Worm (Caenorhabditis elegans) whole organism, late embryonic: Measurements from ENCODE around the gene R07B7.6.

Experiments used
- F13H6.1 ChIP-seq: sonication (generic microtip); optimal IDR thresholded peaks from 2 replicates; lab custom pipeline; 2016; ENCODE audit warnings: missing genetic modification characterization, missing compliant biosample characterization
- K02D7.2 ChIP-seq: sonication (generic microtip); optimal IDR thresholded peaks from 2 replicates; lab custom pipeline; 2017; ENCODE audit warnings: mild to moderate bottlenecking, missing genetic modification characterization, missing compliant biosample characterization
- Y22D7AL.16 ChIP-seq: sonication (generic microtip); optimal IDR thresholded peaks from 2 replicates; lab custom pipeline; 2016; ENCODE audit warnings: missing genetic modification characterization, missing compliant biosample characterization
- ahr-1 ChIP-seq: sonication (generic microtip); optimal IDR thresholded peaks from 2 replicates; lab custom pipeline; 2016; ENCODE audit warnings: missing genetic modification characterization, missing compliant biosample characterization
- ama-1 ChIP-seq: fragments of 150-350 bp; optimal IDR thresholded peaks from 2 replicates; lab custom pipeline; 2014
- ceh-18 ChIP-seq: sonication (generic microtip); optimal IDR thresholded peaks from 2 replicates; lab custom pipeline; 2016; ENCODE audit warnings: missing genetic modification characterization, missing compliant biosample characterization
- ceh-19 ChIP-seq: fragments of 200-800 bp; sonication (Bioruptor generic); optimal IDR thresholded peaks from 2 replicates; lab custom pipeline; 2018; ENCODE audit warnings: mild to moderate bottlenecking, missing genetic modification characterization, missing compliant biosample characterization
- ceh-24 ChIP-seq: sonication (generic microtip); optimal IDR thresholded peaks from 2 replicates; lab custom pipeline; 2016; ENCODE audit warnings: mild to moderate bottlenecking, missing genetic modification characterization, missing compliant biosample characterization
- ceh-30 ChIP-seq: fragments of 150-350 bp; optimal IDR thresholded peaks from 2 replicates; lab custom pipeline; 2014; ENCODE audit warnings: missing biosample characterization, missing genetic modification characterization
- ceh-31 ChIP-seq: sonication (generic microtip); optimal IDR thresholded peaks from 2 replicates; lab custom pipeline; 2016; ENCODE audit warnings: missing genetic modification characterization, missing compliant biosample characterization
- ceh-45 ChIP-seq: fragments of 200-800 bp; sonication (Bioruptor generic); IDR thresholded peaks from 2 replicates; pipeline ENCODE4 v1.3.6; 2022; ENCODE audit warnings: missing genetic modification reagents, missing genetic modification characterization, missing compliant biosample characterization
- ceh-48 ChIP-seq: sonication (generic microtip); optimal IDR thresholded peaks from 2 replicates; lab custom pipeline; 2016; ENCODE audit warnings: missing genetic modification characterization, inconsistent platforms, missing compliant biosample characterization
- ceh-9 ChIP-seq: sonication (generic microtip); optimal IDR thresholded peaks from 2 replicates; lab custom pipeline; 2016; ENCODE audit warnings: mild to moderate bottlenecking, missing genetic modification characterization, inconsistent platforms, missing compliant biosample characterization
- dve-1 ChIP-seq: sonication (generic microtip); optimal IDR thresholded peaks from 2 replicates; lab custom pipeline; 2017; ENCODE audit warnings: antibody characterized with exemption, mild to moderate bottlenecking, missing genetic modification characterization, missing compliant biosample characterization
- ets-4 ChIP-seq: sonication (generic microtip); optimal IDR thresholded peaks from 2 replicates; lab custom pipeline; 2016; ENCODE audit warnings: missing genetic modification characterization, missing compliant biosample characterization
- fkh-10 ChIP-seq: fragments of 150-350 bp; optimal IDR thresholded peaks from 2 replicates; lab custom pipeline; 2014; ENCODE audit warnings: missing biosample characterization, missing genetic modification reagents, missing genetic modification characterization
- hlh-30 ChIP-seq: sonication (generic microtip); optimal IDR thresholded peaks from 2 replicates; lab custom pipeline; 2017; ENCODE audit warnings: antibody characterized with exemption, missing genetic modification characterization, missing compliant biosample characterization; ENCODE audit not compliant: insufficient read depth
- hlh-6 ChIP-seq: sonication (generic microtip); optimal IDR thresholded peaks from 2 replicates; lab custom pipeline; 2016; ENCODE audit warnings: missing genotype, missing genetic modification characterization, missing compliant biosample characterization
- lim-6 ChIP-seq: sonication (generic microtip); optimal IDR thresholded peaks from 2 replicates; lab custom pipeline; 2016; ENCODE audit warnings: missing genetic modification characterization, missing compliant biosample characterization
- lin-11 ChIP-seq: fragments of 200-800 bp; sonication (Bioruptor generic); optimal IDR thresholded peaks from 2 replicates; lab custom pipeline; 2018; ENCODE audit warnings: mild to moderate bottlenecking, missing genetic modification characterization, missing compliant biosample characterization
- mec-3 ChIP-seq: sonication (generic microtip); optimal IDR thresholded peaks from 2 replicates; lab custom pipeline; 2016; ENCODE audit warnings: borderline replicate concordance, missing genetic modification characterization, missing compliant biosample characterization
- nfya-1 ChIP-seq: sonication (generic microtip); optimal IDR thresholded peaks from 2 replicates; lab custom pipeline; 2017; ENCODE audit warnings: missing genetic modification characterization, mild to moderate bottlenecking, missing compliant biosample characterization, antibody characterized with exemption, moderate library complexity
- nhr-232 ChIP-seq: sonication (generic microtip); optimal IDR thresholded peaks from 2 replicates; lab custom pipeline; 2016; ENCODE audit warnings: missing genetic modification characterization, missing compliant biosample characterization
- odd-2 ChIP-seq: sonication (generic microtip); optimal IDR thresholded peaks from 2 replicates; lab custom pipeline; 2017; ENCODE audit warnings: antibody characterized with exemption, mild to moderate bottlenecking, missing genetic modification characterization, missing compliant biosample characterization
- pag-3 ChIP-seq: sonication (generic microtip); optimal IDR thresholded peaks from 2 replicates; lab custom pipeline; 2016; ENCODE audit warnings: missing compliant biosample characterization, missing genetic modification characterization, borderline replicate concordance
- pat-9 ChIP-seq: fragments of 200-800 bp; sonication (Bioruptor generic); optimal IDR thresholded peaks from 2 replicates; lab custom pipeline; 2018; ENCODE audit warnings: mild to moderate bottlenecking, missing genetic modification characterization, moderate library complexity, missing compliant biosample characterization
- pha-2 ChIP-seq: sonication (generic microtip); optimal IDR thresholded peaks from 2 replicates; lab custom pipeline; 2017; ENCODE audit warnings: mild to moderate bottlenecking, missing genetic modification characterization, missing compliant biosample characterization
- pha-4 ChIP-seq: fragments of 150-350 bp; optimal IDR thresholded peaks from 2 replicates; lab custom pipeline; 2018; ENCODE audit warnings: missing biosample characterization, missing genetic modification reagents, missing genetic modification characterization
- pros-1 ChIP-seq: fragments of 150-350 bp; optimal IDR thresholded peaks from 2 replicates; lab custom pipeline; 2014; ENCODE audit warnings: missing biosample characterization, missing genetic modification reagents, missing genetic modification characterization
- ref-2 ChIP-seq: sonication (generic microtip); optimal IDR thresholded peaks from 2 replicates; lab custom pipeline; 2016; ENCODE audit warnings: missing genetic modification characterization, missing compliant biosample characterization
- rnt-1 ChIP-seq: sonication (generic microtip); optimal IDR thresholded peaks from 2 replicates; lab custom pipeline; 2016; ENCODE audit warnings: missing genetic modification characterization, missing compliant biosample characterization
- tbx-2 ChIP-seq: sonication (generic microtip); optimal IDR thresholded peaks from 2 replicates; lab custom pipeline; 2016; ENCODE audit warnings: missing genetic modification characterization, missing compliant biosample characterization
- unc-42 ChIP-seq: sonication (generic microtip); optimal IDR thresholded peaks from 2 replicates; lab custom pipeline; 2016; ENCODE audit warnings: missing genotype, missing genetic modification characterization, missing compliant biosample characterization
- unc-86 ChIP-seq: sonication (generic microtip); optimal IDR thresholded peaks from 2 replicates; lab custom pipeline; 2016; ENCODE audit warnings: missing genetic modification characterization, missing compliant biosample characterization

The R07B7.6 gene

DNA sequence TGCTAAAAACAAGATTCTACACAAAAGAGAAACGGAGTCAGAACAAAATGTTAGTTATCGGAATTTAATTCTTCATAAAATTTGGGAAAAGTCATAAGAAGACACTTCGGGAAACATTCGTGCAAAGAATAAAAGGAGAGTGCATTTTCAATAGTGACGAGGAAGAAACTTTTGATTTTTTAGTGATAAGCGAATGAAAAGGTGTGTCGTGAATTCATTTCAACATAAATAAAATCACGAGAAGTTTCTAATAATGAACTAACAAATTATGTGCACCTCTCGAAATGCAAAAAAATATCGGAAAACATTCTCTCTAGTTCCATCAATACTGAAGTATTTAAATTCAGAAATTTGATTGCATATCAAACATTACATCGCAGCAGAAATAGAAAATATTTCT lies 1.2 kb upstream of the R07B7.6 start:
- no peak for TF ChIP-seq tbx-2 (tag; lab: Kevin White, UChicago)
- no peak for TF ChIP-seq pha-2
- no peak for TF ChIP-seq lin-11
- no peak for TF ChIP-seq dve-1 (tag; lab: Kevin White, UChicago)
- no peak for TF ChIP-seq hlh-6 (tag; lab: Kevin White, UChicago)
- TF ChIP-seq Y22D7AL.16 (tag; lab: Kevin White, UChicago) = no peak
- TF ChIP-seq pat-9 = no peak
- no peak for TF ChIP-seq pros-1 (tag; lab: Kevin White, UChicago)
- TF ChIP-seq, all 69 proteins: peak for 0

DNA sequence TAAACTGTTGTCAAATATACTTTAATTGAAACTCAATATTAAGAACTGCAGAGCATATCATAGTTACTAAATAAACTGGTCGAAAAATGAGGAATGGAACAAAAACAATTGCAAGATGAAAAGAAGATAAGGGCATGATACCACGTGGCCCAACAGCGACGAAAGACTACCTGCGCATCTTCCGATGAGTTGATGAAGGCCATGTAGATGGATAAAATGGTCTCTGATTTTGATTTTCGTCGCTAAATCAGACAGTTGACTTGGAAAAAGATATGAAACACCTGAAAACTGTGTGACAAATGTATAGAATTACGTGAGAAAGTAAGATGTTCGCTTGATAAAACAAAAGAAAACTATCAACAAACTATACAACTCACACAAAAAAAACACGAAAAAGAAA lies 3.3 kb downstream of the R07B7.6 start:
- TF ChIP-seq ceh-45 (no peak), ets-4 (tag; lab: Kevin White, UChicago) (no peak), ceh-24 (tag; lab: Kevin White, UChicago) (no peak), nfya-1 (tag; lab: Kevin White, UChicago) (no peak), ceh-18 (tag; lab: Kevin White, UChicago) (no peak)

DNA sequence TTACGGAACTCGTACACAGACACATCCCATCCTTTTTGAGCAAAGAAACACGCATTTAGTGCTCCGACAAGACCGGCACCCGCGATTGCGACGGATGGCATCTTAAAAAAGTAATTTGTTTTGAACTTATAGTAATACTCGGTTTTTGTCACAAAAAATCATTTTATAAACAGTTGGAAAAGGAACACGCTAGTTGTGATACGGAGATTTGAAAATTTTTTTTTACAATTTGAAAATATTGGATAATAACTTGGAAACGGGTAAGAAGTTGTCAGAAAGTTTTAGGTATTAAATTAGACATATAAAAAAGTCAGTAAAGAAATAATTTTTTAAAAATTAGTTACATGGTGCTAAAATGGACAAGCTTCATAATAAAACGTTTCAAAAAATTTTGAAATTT lies 4.4 kb downstream of the R07B7.6 start, which contains the start of gene kmo-1:
kmo-1 (minus strand) TSS at position 101 of the 400 bp plus-strand sequence.
- TF ChIP-seq ama-1 (lab: Kevin White, UChicago) (no peak), pag-3 (tag; lab: Kevin White, UChicago) (no peak), rnt-1 (tag; lab: Kevin White, UChicago) (no peak), unc-42 (no peak), unc-86 (no peak), ceh-30 (tag; lab: Kevin White, UChicago) (no peak), nhr-232 (tag; lab: Kevin White, UChicago) (no peak), ceh-19 (GFP tag; lab: Kevin White, UChicago) (no peak)

DNA sequence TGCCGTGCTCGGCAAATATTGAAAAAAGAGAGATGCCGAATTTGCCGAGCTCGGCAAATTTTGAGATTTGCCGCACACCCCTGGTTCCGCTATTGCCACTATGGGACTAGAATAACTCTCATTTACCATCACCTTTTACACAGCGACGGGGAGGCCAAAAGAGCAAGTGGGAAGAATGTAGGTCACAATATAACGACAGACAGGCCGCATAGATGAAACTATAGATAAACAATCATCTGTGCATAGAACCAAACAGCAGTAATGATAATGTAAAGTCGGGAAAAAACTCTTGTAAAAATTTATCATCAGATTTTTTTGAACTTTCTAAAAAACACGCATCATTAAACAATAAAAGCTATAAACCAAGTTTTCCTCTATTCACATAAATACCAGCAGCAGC lies 6.3 kb downstream of the R07B7.6 start, which contains the start of gene kmo-2:
kmo-2 (minus strand) TSS at position 101 of the 400 bp plus-strand sequence.
- TF ChIP-seq lim-6 (no peak), dve-1 (tag; lab: Kevin White, UChicago) (no peak), ahr-1 (no peak), hlh-6 (tag; lab: Kevin White, UChicago) (no peak), pha-4 (no peak), ceh-9 (tag; lab: Kevin White, UChicago) (no peak), F13H6.1 (tag; lab: Kevin White, UChicago) (no peak), hlh-30 (tag; lab: Kevin White, UChicago) (no peak), ceh-48 (tag; lab: Kevin White, UChicago) (no peak), ceh-31 (tag; lab: Kevin White, UChicago) (no peak), ref-2 (tag; lab: Kevin White, UChicago) (no peak), odd-2 (tag; lab: Kevin White, UChicago) (no peak), mec-3 (tag; lab: Kevin White, UChicago) (no peak), tbx-2 (tag; lab: Kevin White, UChicago) (no peak), K02D7.2 (tag; lab: Kevin White, UChicago) (no peak), pros-1 (tag; lab: Kevin White, UChicago) (no peak), ceh-19 (GFP tag; lab: Kevin White, UChicago) (no peak)

DNA sequence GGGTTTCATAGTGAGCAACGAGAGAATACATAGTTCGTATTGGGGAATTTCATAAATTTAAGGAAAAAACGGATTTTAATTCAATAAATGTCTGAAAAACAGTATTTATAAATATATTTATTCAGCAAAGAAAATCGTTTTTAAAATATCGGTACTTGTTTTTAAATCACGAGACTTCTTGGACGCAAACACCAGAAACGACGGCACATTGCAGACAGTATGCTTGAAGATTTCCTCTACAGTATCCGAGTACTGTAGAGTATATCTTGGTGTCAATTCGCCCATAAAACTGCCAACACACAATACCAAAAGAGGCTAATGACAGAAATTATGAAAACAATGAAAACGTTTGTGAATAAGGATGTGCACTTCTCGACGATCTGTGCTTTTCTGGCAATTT lies 8.9 kb downstream of the R07B7.6 start:
- TF ChIP-seq hlh-30 (tag; lab: Kevin White, UChicago) = peak; percentile 86
- TF ChIP-seq fkh-10 = no peak
